Fruit fly (Drosophila melanogaster) whole organism, embryonic: ENCODE measurements around the gene meso18E.
A peak's percentile ranks its signal among the peaks of the same experiment; 100 is the strongest.

Experiments used
- ATbp ChIP-seq: fragments of 200-800 bp; sonication (Bioruptor generic); optimal IDR thresholded peaks from 2 replicates; lab custom pipeline; 2017; ENCODE audit warnings: missing biosample characterization, mild to moderate bottlenecking, missing genetic modification characterization, missing genetic modification reagents
- Atf3 ChIP-seq: fragments of 200-800 bp; sonication (Bioruptor generic); optimal IDR thresholded peaks from 3 replicates; lab custom pipeline; 2016; ENCODE audit warnings: missing biosample characterization, missing genetic modification characterization
- CG10321 ChIP-seq: fragments of 200-800 bp; sonication (Bioruptor generic); IDR thresholded peaks from 2 replicates; pipeline ENCODE4 v1.3.6; 2022; ENCODE audit warnings: missing biosample characterization, missing genetic modification characterization
- CG10979 ChIP-seq: fragments of 200-800 bp; sonication (Bioruptor generic); optimal IDR thresholded peaks from 2 replicates; lab custom pipeline; 2018; ENCODE audit warnings: missing biosample characterization, mild to moderate bottlenecking, missing genetic modification characterization, moderate library complexity
- CG11504 ChIP-seq: fragments of 200-800 bp; sonication (Bioruptor generic); optimal IDR thresholded peaks from 3 replicates; lab custom pipeline; 2019; ENCODE audit warnings: missing biosample characterization, mild to moderate bottlenecking, missing genetic modification characterization, moderate library complexity
- CG11560 ChIP-seq: fragments of 200-800 bp; sonication (Bioruptor generic); IDR thresholded peaks from 3 replicates; pipeline ENCODE4 v1.3.6; 2022; ENCODE audit warnings: missing biosample characterization, missing genetic modification characterization
- CG12391 ChIP-seq: fragments of 200-800 bp; sonication (Bioruptor generic); optimal IDR thresholded peaks from 3 replicates; lab custom pipeline; 2018; ENCODE audit warnings: missing biosample characterization, mild to moderate bottlenecking, missing genetic modification characterization, moderate library complexity
- CG12769 ChIP-seq: fragments of 200-800 bp; sonication (Bioruptor generic); optimal IDR thresholded peaks from 2 replicates; lab custom pipeline; 2019; ENCODE audit warnings: missing biosample characterization, mild to moderate bottlenecking, missing genetic modification characterization, moderate library complexity
- CG13287 ChIP-seq: fragments of 200-800 bp; sonication (Bioruptor generic); IDR thresholded peaks from 2 replicates; pipeline ENCODE4 v1.3.6; 2022; ENCODE audit warnings: missing biosample characterization, missing genetic modification characterization; ENCODE audit not compliant: partially characterized antibody
- CG14710 ChIP-seq: fragments of 200-800 bp; sonication (Bioruptor generic); optimal IDR thresholded peaks from 3 replicates; lab custom pipeline; 2019; ENCODE audit warnings: missing biosample characterization, mild to moderate bottlenecking, missing genetic modification characterization, moderate library complexity
- CG14860 ChIP-seq: fragments of 200-800 bp; sonication (Bioruptor generic); IDR thresholded peaks from 3 replicates; pipeline ENCODE4 v1.3.6; 2022; ENCODE audit warnings: missing biosample characterization, missing genetic modification characterization; ENCODE audit not compliant: partially characterized antibody
- CG1647 ChIP-seq: fragments of 200-800 bp; sonication (Bioruptor generic); optimal IDR thresholded peaks from 3 replicates; lab custom pipeline; 2016; ENCODE audit warnings: missing biosample characterization, missing genetic modification characterization
- CG16813 ChIP-seq: fragments of 200-800 bp; sonication (Bioruptor generic); IDR thresholded peaks from 3 replicates; pipeline ENCODE4 v1.3.6; 2022; ENCODE audit warnings: missing biosample characterization, missing genetic modification characterization; ENCODE audit not compliant: partially characterized antibody
- CG18262 ChIP-seq: fragments of 200-800 bp; optimal IDR thresholded peaks from 3 replicates; lab custom pipeline; 2019; ENCODE audit warnings: missing biosample characterization, mild to moderate bottlenecking, missing genetic modification characterization, moderate library complexity
- CG2129 ChIP-seq: fragments of 200-800 bp; sonication (Bioruptor generic); IDR thresholded peaks from 2 replicates; pipeline ENCODE4 v1.3.6; 2022; ENCODE audit warnings: missing biosample characterization, missing genetic modification characterization; ENCODE audit not compliant: partially characterized antibody
- CG30403 ChIP-seq: fragments of 200-800 bp; sonication (Bioruptor generic); optimal IDR thresholded peaks from 3 replicates; lab custom pipeline; 2016; ENCODE audit warnings: missing biosample characterization, missing genetic modification characterization
- CG34224 ChIP-seq: fragments of 200-800 bp; sonication (Bioruptor generic); IDR thresholded peaks from 3 replicates; pipeline ENCODE4 v1.3.6; 2022; ENCODE audit warnings: missing biosample characterization, missing genetic modification characterization; ENCODE audit not compliant: partially characterized antibody
- CG4404 ChIP-seq: fragments of 200-800 bp; sonication (Bioruptor generic); IDR thresholded peaks from 2 replicates; pipeline ENCODE4 v1.3.6; 2022; ENCODE audit warnings: missing biosample characterization, missing genetic modification characterization
- CG7963 ChIP-seq: fragments of 200-800 bp; sonication (Bioruptor generic); IDR thresholded peaks from 3 replicates; pipeline ENCODE4 v1.3.6; 2022; ENCODE audit warnings: missing biosample characterization, missing genetic modification characterization; ENCODE audit not compliant: partially characterized antibody
- CG8290 ChIP-seq, 3 experiments: fragments of 200-800 bp; sonication (Bioruptor generic); optimal IDR thresholded peaks; 2 replicates each; lab custom pipeline; 2016 to 2019; ENCODE audit warnings: missing biosample characterization in 3 of 3, missing genetic modification characterization in 3 of 3, mild to moderate bottlenecking in 2 of 3, moderate library complexity in 1 of 3
- Dll ChIP-seq: fragments of 200-800 bp; sonication (Bioruptor generic); IDR thresholded peaks from 4 replicates; pipeline ENCODE4 v1.3.6; 2022; ENCODE audit warnings: missing biosample characterization, missing genetic modification characterization; ENCODE audit not compliant: partially characterized antibody
- Dp ChIP-seq: fragments of 200-800 bp; sonication (Bioruptor generic); optimal IDR thresholded peaks from 2 replicates; lab custom pipeline; 2018; ENCODE audit warnings: missing biosample characterization, mild to moderate bottlenecking, missing genetic modification characterization, moderate library complexity
- E2f2 ChIP-seq: fragments of 200-800 bp; sonication (Bioruptor generic); IDR thresholded peaks from 2 replicates; pipeline ENCODE4 v1.3.6; 2022; ENCODE audit warnings: missing biosample characterization, missing genetic modification characterization
- Ets65A ChIP-seq: fragments of 200-800 bp; sonication (Bioruptor generic); peaks from one replicate; lab custom pipeline; 2016; ENCODE audit warnings: missing biosample characterization, missing genetic modification characterization
- HLH4C ChIP-seq: fragments of 200-800 bp; sonication (Bioruptor generic); IDR thresholded peaks from 3 replicates; pipeline ENCODE4 v1.3.6; 2022; ENCODE audit warnings: missing biosample characterization, missing genetic modification characterization; ENCODE audit not compliant: partially characterized antibody
- HLH54F ChIP-seq: fragments of 200-800 bp; sonication (Bioruptor generic); optimal IDR thresholded peaks from 3 replicates; lab custom pipeline; 2016; ENCODE audit warnings: missing biosample characterization, missing genetic modification characterization
- Hmx ChIP-seq: fragments of 200-800 bp; sonication (Bioruptor generic); optimal IDR thresholded peaks from 2 replicates; lab custom pipeline; 2016; ENCODE audit warnings: missing biosample characterization, missing genetic modification characterization
- Rfx ChIP-seq: fragments of 200-800 bp; sonication (Bioruptor generic); IDR thresholded peaks from 2 replicates; pipeline ENCODE4 v1.3.6; 2022; ENCODE audit warnings: missing biosample characterization, missing genetic modification characterization
- Scr ChIP-seq: fragments of 200-800 bp; sonication (Bioruptor generic); IDR thresholded peaks from 2 replicates; pipeline ENCODE4 v1.3.6; 2022; ENCODE audit warnings: missing biosample characterization, missing genetic modification characterization; ENCODE audit not compliant: partially characterized antibody
- Sry-δ ChIP-seq: fragments of 200-800 bp; sonication (Bioruptor generic); optimal IDR thresholded peaks from 2 replicates; lab custom pipeline; 2016; ENCODE audit warnings: missing biosample characterization, missing genetic modification characterization
- ato ChIP-seq: fragments of 200-800 bp; sonication (Bioruptor generic); IDR thresholded peaks from 2 replicates; pipeline ENCODE4 v1.3.6; 2022; ENCODE audit warnings: missing biosample characterization, missing genetic modification characterization; ENCODE audit not compliant: partially characterized antibody
- cad ChIP-seq: fragments of >200 bp; optimal IDR thresholded peaks from 2 replicates; lab custom pipeline; 2017; ENCODE audit warnings: missing biosample characterization, missing genetic modification characterization
- crc ChIP-seq: fragments of 200-800 bp; sonication (Bioruptor generic); optimal IDR thresholded peaks from 2 replicates; lab custom pipeline; 2016; ENCODE audit warnings: missing biosample characterization, missing genetic modification characterization
- dpn ChIP-seq, 2 experiments: fragments of 200-800 bp; sonication (Bioruptor generic); optimal IDR thresholded peaks; 3 replicates each; lab custom pipeline; 2016; ENCODE audit warnings: missing biosample characterization in 2 of 2, missing genetic modification characterization in 2 of 2
- gcm ChIP-seq: fragments of 200-800 bp; sonication (Bioruptor generic); optimal IDR thresholded peaks from 2 replicates; lab custom pipeline; 2019; ENCODE audit warnings: missing biosample characterization, mild to moderate bottlenecking, missing genetic modification characterization, moderate library complexity
- gem ChIP-seq: fragments of 200-800 bp; sonication (Bioruptor generic); optimal IDR thresholded peaks from 2 replicates; lab custom pipeline; 2019; ENCODE audit warnings: missing biosample characterization, mild to moderate bottlenecking, missing genetic modification characterization, moderate library complexity
- mam ChIP-seq: fragments of 200-800 bp; sonication (Bioruptor generic); optimal IDR thresholded peaks from 3 replicates; lab custom pipeline; 2016; ENCODE audit warnings: missing biosample characterization, missing genetic modification characterization
- nerfin-2 ChIP-seq: fragments of 200-800 bp; sonication (Bioruptor generic); IDR thresholded peaks from 2 replicates; pipeline ENCODE4 v1.3.6; 2022; ENCODE audit warnings: missing biosample characterization, missing genetic modification characterization; ENCODE audit not compliant: partially characterized antibody
- onecut ChIP-seq: fragments of 200-800 bp; sonication (Bioruptor generic); IDR thresholded peaks from 2 replicates; pipeline ENCODE4 v1.3.6; 2022; ENCODE audit warnings: missing biosample characterization, missing genetic modification characterization
- pfk ChIP-seq: fragments of 200-800 bp; sonication (Bioruptor generic); optimal IDR thresholded peaks from 2 replicates; lab custom pipeline; 2018; ENCODE audit warnings: missing biosample characterization, mild to moderate bottlenecking, missing genetic modification characterization, moderate library complexity
- pzg ChIP-seq: fragments of 200-800 bp; sonication (Bioruptor generic); optimal IDR thresholded peaks from 3 replicates; lab custom pipeline; 2018; ENCODE audit warnings: missing biosample characterization, mild to moderate bottlenecking, missing genetic modification characterization, moderate library complexity
- row ChIP-seq: fragments of 200-800 bp; sonication (Bioruptor generic); IDR thresholded peaks from 3 replicates; pipeline ENCODE4 v1.3.6; 2022; ENCODE audit warnings: missing biosample characterization, missing genetic modification characterization
- slbo ChIP-seq: fragments of 200-800 bp; sonication (Bioruptor generic); IDR thresholded peaks from 2 replicates; pipeline ENCODE4 v1.3.6; 2022; ENCODE audit warnings: missing biosample characterization, missing genetic modification characterization
- slp2 ChIP-seq: fragments of 200-800 bp; sonication (Bioruptor generic); optimal IDR thresholded peaks from 2 replicates; lab custom pipeline; 2016; ENCODE audit warnings: missing biosample characterization, missing genetic modification characterization
- stwl ChIP-seq: fragments of 200-800 bp; sonication (Bioruptor generic); optimal IDR thresholded peaks from 3 replicates; lab custom pipeline; 2018; ENCODE audit warnings: missing biosample characterization, mild to moderate bottlenecking, missing genetic modification characterization, moderate library complexity

meso18E gene

dm6 chrX:19663859-19664728 is 48.8 kb downstream of the meso18E start, which contains the start of the genes CG14223 and Ssu72 (continued):
- TF ChIP-seq CG10979 (no peak), ATbp (GFP tag; lab: Kevin White, UChicago) (no peak), Sry-δ (GFP tag; lab: Kevin White, UChicago) (peak; percentile 78), crc (GFP tag; lab: Kevin White, UChicago) (no peak), pzg (GFP tag; lab: Kevin White, UChicago) (peak; percentile 59), Dll (GFP tag; lab: Robert Waterston, UW) (peak; percentile 89), onecut (GFP tag; lab: Robert Waterston, UW) (peak; percentile 81), stwl (tag; lab: Kevin White, UChicago) (peak; percentile 22), CG11504 (tag; lab: Kevin White, UChicago) (no peak), CG10321 (GFP tag; lab: Robert Waterston, UW) (no peak), CG4404 (GFP tag; lab: Robert Waterston, UW) (no peak), CG2129 (peak; percentile 71), HLH54F (GFP tag; lab: Kevin White, UChicago) (peak; percentile 7), Ets65A (GFP tag; lab: Kevin White, UChicago) (peak; percentile 38), CG14860 (GFP tag; lab: Robert Waterston, UW) (peak; percentile 49; the same call in 2 of the 3 replicates), cad (GFP tag; lab: Kevin White, UChicago) (no peak), row (GFP tag; lab: Robert Waterston, UW) (peak; percentile 34), Rfx (GFP tag; lab: Robert Waterston, UW) (peak; percentile 16; the same call in 1 of the 2 replicates), Hmx (GFP tag; lab: Kevin White, UChicago) (peak; percentile 12), ato (peak; percentile 64), CG13287 (GFP tag; lab: Robert Waterston, UW) (peak; percentile 84), E2f2 (GFP tag; lab: Robert Waterston, UW) (peak; percentile 86), CG12391 (tag; lab: Kevin White, UChicago) (peak; percentile 3), CG12769 (no peak), gem (tag; lab: Kevin White, UChicago) (peak; percentile 13), nerfin-2 (GFP tag; lab: Robert Waterston, UW) (peak; percentile 70), CG16813 (GFP tag; lab: Robert Waterston, UW) (peak; percentile 75), CG8290 (GFP tag; optimal IDR thresholded peaks at IDR 0.05; lab: Kevin White, UChicago) (no peak), CG8290 (tag; optimal IDR thresholded peaks at IDR 0.05; lab: Kevin White, UChicago) (peak in 1 of 2 experiments; percentile 47), CG7963 (GFP tag; lab: Robert Waterston, UW) (peak; percentile 57; the same call in 1 of the 3 replicates), CG1647 (GFP tag; lab: Kevin White, UChicago) (peak; percentile 14), CG30403 (GFP tag; lab: Kevin White, UChicago) (peak; percentile 29), pfk (GFP tag; lab: Kevin White, UChicago) (no peak), dpn (GFP tag; optimal IDR thresholded peaks at IDR 0.05; lab: Kevin White, UChicago) (no peak), gcm (GFP tag; lab: Kevin White, UChicago) (no peak), CG14710 (tag; lab: Kevin White, UChicago) (peak; percentile 31), mam (GFP tag; lab: Kevin White, UChicago) (peak; percentile 19), CG34224 (GFP tag; lab: Robert Waterston, UW) (peak; percentile 75), Dp (peak; percentile 86), slp2 (GFP tag; lab: Kevin White, UChicago) (no peak), HLH4C (GFP tag; lab: Robert Waterston, UW) (peak; percentile 57), CG18262 (peak; percentile 8), Atf3 (no peak), slbo (GFP tag; lab: Robert Waterston, UW) (peak; percentile 44; the same call in 1 of the 2 replicates), CG11560 (no peak), Scr (GFP tag; lab: Robert Waterston, UW) (peak; percentile 84)
- TF ChIP-seq, all 482 proteins: peak for 70
